Fruit fly (Drosophila melanogaster) whole organism, embryonic: ENCODE results near the gene Tbc1d22.

Experiments
- Adf1 ChIP-seq: fragments of 200-800 bp; sonication (Bioruptor generic); IDR thresholded peaks from 2 replicates; pipeline ENCODE4 v1.3.6; 2022; ENCODE audit warnings: missing biosample characterization, missing genetic modification characterization
- Aef1 ChIP-seq: fragments of 200-800 bp; sonication (Bioruptor generic); IDR thresholded peaks from 3 replicates; pipeline ENCODE4 v1.3.6; 2022; ENCODE audit warnings: missing biosample characterization, missing genetic modification characterization
- Atf6 ChIP-seq: fragments of 200-800 bp; sonication (Bioruptor generic); IDR thresholded peaks from 2 replicates; pipeline ENCODE4 v1.3.6; 2022; ENCODE audit warnings: missing biosample characterization, missing genetic modification characterization
- BtbVII ChIP-seq: fragments of 200-800 bp; sonication (Bioruptor generic); optimal IDR thresholded peaks from 3 replicates; lab custom pipeline; 2017; ENCODE audit warnings: missing biosample characterization, mild to moderate bottlenecking, missing genetic modification characterization
- CG10959 ChIP-seq: fragments of 200-800 bp; sonication (Bioruptor generic); IDR thresholded peaks from 2 replicates; pipeline ENCODE4 v1.3.6; 2022; ENCODE audit warnings: missing biosample characterization, missing genetic modification characterization
- CG11398 ChIP-seq: fragments of 200-800 bp; sonication (Bioruptor generic); optimal IDR thresholded peaks from 2 replicates; lab custom pipeline; 2016; ENCODE audit warnings: missing biosample characterization, missing genetic modification characterization
- CG11504 ChIP-seq: fragments of 200-800 bp; sonication (Bioruptor generic); optimal IDR thresholded peaks from 3 replicates; lab custom pipeline; 2019; ENCODE audit warnings: missing biosample characterization, mild to moderate bottlenecking, missing genetic modification characterization, moderate library complexity
- CG12299 ChIP-seq: fragments of 200-800 bp; sonication (Bioruptor generic); optimal IDR thresholded peaks from 2 replicates; lab custom pipeline; 2018; ENCODE audit warnings: missing biosample characterization, mild to moderate bottlenecking, missing genetic modification characterization
- CG12942 ChIP-seq: fragments of 200-800 bp; sonication (Bioruptor generic); optimal IDR thresholded peaks from 3 replicates; lab custom pipeline; 2016; ENCODE audit warnings: missing biosample characterization, missing genetic modification characterization
- CG15479 ChIP-seq: fragments of 200-800 bp; sonication (Bioruptor generic); optimal IDR thresholded peaks from 3 replicates; lab custom pipeline; 2019; ENCODE audit warnings: missing biosample characterization, mild to moderate bottlenecking, missing genetic modification characterization, moderate library complexity
- CG17361 ChIP-seq: fragments of 200-800 bp; sonication (Bioruptor generic); IDR thresholded peaks from 3 replicates; pipeline ENCODE4 v1.3.6; 2022; ENCODE audit warnings: missing biosample characterization, missing genetic modification characterization
- CG17802 ChIP-seq: fragments of 200-800 bp; sonication (Bioruptor generic); optimal IDR thresholded peaks from 2 replicates; lab custom pipeline; 2018; ENCODE audit warnings: missing biosample characterization, mild to moderate bottlenecking, missing genetic modification characterization, moderate library complexity
- CG18011 ChIP-seq: fragments of 200-800 bp; sonication (Bioruptor generic); optimal IDR thresholded peaks from 2 replicates; lab custom pipeline; 2017; ENCODE audit warnings: missing biosample characterization, missing genetic modification characterization, mild to moderate bottlenecking, moderate library complexity, missing genotype
- CG32767 ChIP-seq: fragments of 200-800 bp; sonication (Bioruptor generic); IDR thresholded peaks from 2 replicates; pipeline ENCODE4 v1.3.6; 2022; ENCODE audit warnings: missing biosample characterization, missing genetic modification characterization
- CG33557 ChIP-seq: fragments of 200-800 bp; sonication (Bioruptor generic); optimal IDR thresholded peaks from 2 replicates; lab custom pipeline; 2019; ENCODE audit warnings: missing biosample characterization, mild to moderate bottlenecking, missing genetic modification characterization, moderate library complexity
- CG3726 ChIP-seq: fragments of 200-800 bp; sonication (Bioruptor generic); IDR thresholded peaks from 3 replicates; pipeline ENCODE4, ENCODE4 v1.3.6; 2022; ENCODE audit warnings: missing biosample characterization, missing genetic modification characterization
- CG5953 ChIP-seq: fragments of 200-800 bp; sonication (Bioruptor generic); IDR thresholded peaks from 2 replicates; pipeline ENCODE4 v1.3.6; 2022; ENCODE audit warnings: missing biosample characterization, missing genetic modification characterization
- CG6272 ChIP-seq: fragments of 200-800 bp; sonication (Bioruptor generic); IDR thresholded peaks from 2 replicates; pipeline ENCODE4 v1.3.6; 2022; ENCODE audit warnings: missing biosample characterization, missing genetic modification characterization
- CG6813 ChIP-seq: fragments of 200-800 bp; sonication (Bioruptor generic); optimal IDR thresholded peaks from 2 replicates; lab custom pipeline; 2017; ENCODE audit warnings: missing biosample characterization, missing genetic modification characterization, mild to moderate bottlenecking, moderate library complexity, missing genetic modification reagents
- CG7271 ChIP-seq: fragments of 200-800 bp; sonication (Bioruptor generic); optimal IDR thresholded peaks from 2 replicates; lab custom pipeline; 2018; ENCODE audit warnings: missing biosample characterization, mild to moderate bottlenecking, missing genetic modification characterization, moderate library complexity
- CG7786 ChIP-seq: fragments of 200-800 bp; sonication (Bioruptor generic); optimal IDR thresholded peaks from 2 replicates; lab custom pipeline; 2016; ENCODE audit warnings: missing biosample characterization, missing genetic modification characterization
- CG9609 ChIP-seq: fragments of 200-800 bp; sonication (Bioruptor generic); optimal IDR thresholded peaks from 3 replicates; lab custom pipeline; 2016; ENCODE audit warnings: missing biosample characterization, missing genetic modification characterization
- CG9727 ChIP-seq: fragments of 200-800 bp; sonication (Bioruptor generic); optimal IDR thresholded peaks from 3 replicates; lab custom pipeline; 2017; ENCODE audit warnings: missing biosample characterization, mild to moderate bottlenecking, missing genetic modification characterization
- Dll ChIP-seq: fragments of 200-800 bp; sonication (Bioruptor generic); IDR thresholded peaks from 4 replicates; pipeline ENCODE4 v1.3.6; 2022; ENCODE audit warnings: missing biosample characterization, missing genetic modification characterization; ENCODE audit not compliant: partially characterized antibody
- Doc3 ChIP-seq: fragments of 200-800 bp; sonication (Bioruptor generic); IDR thresholded peaks from 3 replicates; pipeline ENCODE4 v1.3.6; 2022; ENCODE audit warnings: missing biosample characterization, missing genetic modification characterization; ENCODE audit not compliant: partially characterized antibody
- Ets65A ChIP-seq: fragments of 200-800 bp; sonication (Bioruptor generic); peaks from one replicate; lab custom pipeline; 2016; ENCODE audit warnings: missing biosample characterization, missing genetic modification characterization
- Hand ChIP-seq: fragments of 200-800 bp; sonication (Bioruptor generic); optimal IDR thresholded peaks from 2 replicates; lab custom pipeline; 2017; ENCODE audit warnings: mild to moderate bottlenecking, missing biosample characterization, missing genetic modification reagents, missing genetic modification characterization
- Six4 ChIP-seq: fragments of 200-800 bp; sonication (Bioruptor generic); optimal IDR thresholded peaks from 2 replicates; lab custom pipeline; 2016; ENCODE audit warnings: missing biosample characterization, missing genetic modification characterization
- Sox102F ChIP-seq: fragments of 200-800 bp; sonication (Bioruptor generic); optimal IDR thresholded peaks from 2 replicates; lab custom pipeline; 2018; ENCODE audit warnings: missing biosample characterization, mild to moderate bottlenecking, missing genetic modification characterization, moderate library complexity
- Tbp ChIP-seq: fragments of >200 bp; optimal IDR thresholded peaks from 2 replicates; lab custom pipeline; 2018; ENCODE audit warnings: missing biosample characterization, missing genetic modification characterization
- al ChIP-seq: fragments of 200-800 bp; sonication (Bioruptor generic); IDR thresholded peaks from 2 replicates; pipeline ENCODE4 v1.3.6; 2022; ENCODE audit warnings: missing biosample characterization, missing genetic modification characterization
- aop ChIP-seq: fragments of 200-800 bp; sonication (Bioruptor generic); IDR thresholded peaks from 2 replicates; pipeline ENCODE4 v1.3.6; 2022; ENCODE audit warnings: missing biosample characterization, missing genetic modification characterization
- dimm ChIP-seq: fragments of 200-800 bp; sonication (Bioruptor generic); IDR thresholded peaks from 2 replicates; pipeline ENCODE4 v1.3.6; 2022; ENCODE audit warnings: missing biosample characterization, missing genetic modification characterization
- dysf ChIP-seq: fragments of 200-800 bp; sonication (Bioruptor generic); IDR thresholded peaks from 3 replicates; pipeline ENCODE4 v1.3.6; 2022; ENCODE audit warnings: missing biosample characterization, missing genetic modification characterization
- fd102C ChIP-seq: fragments of 200-800 bp; sonication (Bioruptor generic); optimal IDR thresholded peaks from 2 replicates; lab custom pipeline; 2018; ENCODE audit warnings: missing biosample characterization, mild to moderate bottlenecking, missing genetic modification characterization, moderate library complexity
- fd64A ChIP-seq: fragments of 200-800 bp; sonication (Bioruptor generic); optimal IDR thresholded peaks from 3 replicates; lab custom pipeline; 2018; ENCODE audit warnings: missing biosample characterization, mild to moderate bottlenecking, missing genetic modification characterization
- gcm2 ChIP-seq: fragments of 200-800 bp; sonication (Bioruptor generic); optimal IDR thresholded peaks from 2 replicates; lab custom pipeline; 2016; ENCODE audit warnings: missing biosample characterization, missing genetic modification characterization
- hb ChIP-seq: fragments of 200-800 bp; sonication (Bioruptor generic); IDR thresholded peaks from 3 replicates; pipeline ENCODE4 v1.3.6; 2022; ENCODE audit warnings: missing biosample characterization, missing genetic modification characterization; ENCODE audit not compliant: partially characterized antibody
- kni ChIP-seq: fragments of 200-800 bp; sonication (Bioruptor generic); optimal IDR thresholded peaks from 3 replicates; lab custom pipeline; 2017; ENCODE audit warnings: mild to moderate bottlenecking, missing biosample characterization, missing genetic modification reagents, missing genetic modification characterization
- lola ChIP-seq, 3 experiments: fragments of >200 bp in 2 of 3; fragments of 200-800 bp in 1 of 3; sonication (Bioruptor generic) in 1 of 3; optimal IDR thresholded peaks; 2 replicates each; lab custom pipeline; 2017 to 2019; ENCODE audit warnings: missing biosample characterization in 3 of 3, missing genetic modification characterization in 3 of 3, mild to moderate bottlenecking in 1 of 3, moderate library complexity in 1 of 3
- mam ChIP-seq: fragments of 200-800 bp; sonication (Bioruptor generic); optimal IDR thresholded peaks from 3 replicates; lab custom pipeline; 2016; ENCODE audit warnings: missing biosample characterization, missing genetic modification characterization
- pfk ChIP-seq: fragments of 200-800 bp; sonication (Bioruptor generic); optimal IDR thresholded peaks from 2 replicates; lab custom pipeline; 2018; ENCODE audit warnings: missing biosample characterization, mild to moderate bottlenecking, missing genetic modification characterization, moderate library complexity
- pzg ChIP-seq: fragments of 200-800 bp; sonication (Bioruptor generic); optimal IDR thresholded peaks from 3 replicates; lab custom pipeline; 2018; ENCODE audit warnings: missing biosample characterization, mild to moderate bottlenecking, missing genetic modification characterization, moderate library complexity
- run ChIP-seq: fragments of 200-800 bp; sonication (Bioruptor generic); optimal IDR thresholded peaks from 3 replicates; lab custom pipeline; 2018; ENCODE audit warnings: missing biosample characterization, mild to moderate bottlenecking, missing genetic modification characterization
- scrt ChIP-seq: fragments of 200-800 bp; sonication (Bioruptor generic); optimal IDR thresholded peaks from 2 replicates; lab custom pipeline; 2018; ENCODE audit warnings: missing biosample characterization, mild to moderate bottlenecking, missing genetic modification characterization, moderate library complexity
- sim ChIP-seq: fragments of 200-800 bp; sonication (Bioruptor generic); IDR thresholded peaks from 2 replicates; pipeline ENCODE4 v1.3.6; 2022; ENCODE audit warnings: missing biosample characterization, missing genetic modification characterization
- slp2 ChIP-seq: fragments of 200-800 bp; sonication (Bioruptor generic); optimal IDR thresholded peaks from 2 replicates; lab custom pipeline; 2016; ENCODE audit warnings: missing biosample characterization, missing genetic modification characterization
- tgo ChIP-seq: fragments of 200-800 bp; sonication (Bioruptor generic); IDR thresholded peaks from 3 replicates; pipeline ENCODE4 v1.3.6; 2022; ENCODE audit warnings: missing biosample characterization, missing genetic modification characterization
- trem ChIP-seq: fragments of 200-800 bp; optimal IDR thresholded peaks from 3 replicates; lab custom pipeline; 2019; ENCODE audit warnings: missing biosample characterization, mild to moderate bottlenecking, missing genetic modification characterization, moderate library complexity
- tup ChIP-seq: fragments of 200-800 bp; sonication (Bioruptor generic); optimal IDR thresholded peaks from 2 replicates; lab custom pipeline; 2016; ENCODE audit warnings: missing biosample characterization, mild to moderate bottlenecking, missing genetic modification characterization, moderate library complexity
- wor ChIP-seq: fragments of 200-800 bp; sonication (Bioruptor generic); IDR thresholded peaks from 2 replicates; pipeline ENCODE4 v1.3.6; 2022; ENCODE audit warnings: missing biosample characterization, missing genetic modification characterization
- yki ChIP-seq: fragments of >200 bp; optimal IDR thresholded peaks from 3 replicates; lab custom pipeline; 2018

Tbc1d22 gene

DNA sequence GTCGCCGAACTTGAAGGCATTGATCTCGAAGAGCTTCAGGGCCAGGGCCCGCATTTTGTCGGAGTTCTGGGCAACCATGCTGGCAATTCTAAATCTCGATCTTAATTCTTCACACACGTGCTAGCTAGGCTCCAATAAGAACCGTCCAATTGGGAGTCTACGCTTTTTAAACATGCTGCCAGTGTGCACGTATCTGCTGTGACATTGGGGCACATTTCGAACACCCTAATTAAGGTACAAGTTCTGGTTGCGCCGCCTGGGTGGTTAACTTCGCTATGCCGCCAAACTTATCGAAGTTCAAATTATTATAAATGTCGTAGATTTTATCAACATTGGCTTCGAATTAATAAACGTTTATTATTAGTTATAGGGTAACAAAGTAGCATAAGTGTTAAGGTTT is 28.9 kb upstream of the Tbc1d22 start, which contains the start of gene r-l (continued):
- TF ChIP-seq CG7271 (tag; lab: Kevin White, UChicago) (no peak), mam (GFP tag; lab: Kevin White, UChicago) (no peak), CG6813 (GFP tag; lab: Kevin White, UChicago) (no peak), al (GFP tag; lab: Robert Waterston, UW) (no peak), CG3726 (GFP tag; lab: Robert Waterston, UW) (no peak), pzg (GFP tag; lab: Kevin White, UChicago) (peak; percentile 98), tgo (GFP tag; lab: Robert Waterston, UW) (no peak), Ets65A (GFP tag; lab: Kevin White, UChicago) (no peak), CG32767 (no peak), aop (no peak), CG12299 (no peak), kni (GFP tag; lab: Kevin White, UChicago) (no peak), CG11398 (GFP tag; lab: Kevin White, UChicago) (no peak), Aef1 (GFP tag; lab: Robert Waterston, UW) (no peak), CG11504 (tag; lab: Kevin White, UChicago) (no peak), trem (peak; percentile 48), wor (GFP tag; lab: Robert Waterston, UW) (no peak), Adf1 (GFP tag; lab: Robert Waterston, UW) (no peak), fd102C (GFP tag; lab: Kevin White, UChicago) (no peak), hb (GFP tag; lab: Robert Waterston, UW) (no peak), slp2 (no peak), CG6272 (GFP tag; lab: Robert Waterston, UW) (no peak), CG15479 (GFP tag; lab: Kevin White, UChicago) (no peak), CG17361 (GFP tag; lab: Robert Waterston, UW) (no peak), CG17802 (tag; lab: Kevin White, UChicago) (no peak), Six4 (GFP tag; lab: Kevin White, UChicago) (no peak), CG10959 (GFP tag; lab: Robert Waterston, UW) (no peak), dimm (GFP tag; lab: Robert Waterston, UW) (no peak), Hand (GFP tag; lab: Kevin White, UChicago) (no peak), run (tag; lab: Kevin White, UChicago) (no peak), CG33557 (GFP tag; lab: Kevin White, UChicago) (no peak), tup (GFP tag; lab: Kevin White, UChicago) (no peak), Doc3 (no peak), dysf (GFP tag; lab: Robert Waterston, UW) (no peak), CG9727 (GFP tag; lab: Kevin White, UChicago) (no peak), yki (lab: Kevin White, UChicago) (no peak), CG7786 (GFP tag; lab: Kevin White, UChicago) (no peak), lola (GFP tag; optimal IDR thresholded peaks at IDR 0.05; lab: Kevin White, UChicago) (no peak), CG18011 (no peak), CG12942 (GFP tag; lab: Kevin White, UChicago) (no peak), Sox102F (no peak), BtbVII (GFP tag; lab: Kevin White, UChicago) (no peak), fd64A (GFP tag; lab: Kevin White, UChicago) (no peak), Tbp (no peak), Dll (GFP tag; lab: Robert Waterston, UW) (0 out of 4 replicates have a peak, but pooled peaks have one; percentile 12), CG5953 (GFP tag; lab: Robert Waterston, UW) (no peak), pfk (GFP tag; lab: Kevin White, UChicago) (no peak), gcm2 (GFP tag; lab: Kevin White, UChicago) (no peak), Atf6 (GFP tag; lab: Robert Waterston, UW) (no peak), scrt (GFP tag; lab: Kevin White, UChicago) (no peak), CG9609 (no peak), sim (GFP tag; lab: Robert Waterston, UW) (no peak)
